Fruit fly (Drosophila melanogaster) whole organism, embryonic: ENCODE results near the gene CG7551.

Experiments used
- Aef1 ChIP-seq: fragments of 200-800 bp; sonication (Bioruptor generic); IDR thresholded peaks from 3 replicates; pipeline ENCODE4 v1.3.6; 2022; ENCODE audit warnings: missing biosample characterization, missing genetic modification characterization
- B-H1 ChIP-seq: fragments of 200-800 bp; sonication (Bioruptor generic); IDR thresholded peaks from 3 replicates; pipeline ENCODE4 v1.3.6; 2022; ENCODE audit warnings: missing biosample characterization, missing genetic modification characterization
- CG10959 ChIP-seq: fragments of 200-800 bp; sonication (Bioruptor generic); IDR thresholded peaks from 2 replicates; pipeline ENCODE4 v1.3.6; 2022; ENCODE audit warnings: missing biosample characterization, missing genetic modification characterization
- CG10979 ChIP-seq: fragments of 200-800 bp; sonication (Bioruptor generic); optimal IDR thresholded peaks from 2 replicates; lab custom pipeline; 2018; ENCODE audit warnings: missing biosample characterization, mild to moderate bottlenecking, missing genetic modification characterization, moderate library complexity
- CG11456 ChIP-seq: fragments of 200-800 bp; sonication (Bioruptor generic); IDR thresholded peaks from 3 replicates; pipeline ENCODE4 v1.3.6; 2022; ENCODE audit warnings: missing biosample characterization, missing genetic modification characterization
- CG12659 ChIP-seq: fragments of 200-800 bp; sonication (Bioruptor generic); optimal IDR thresholded peaks from 3 replicates; lab custom pipeline; 2017; ENCODE audit warnings: mild to moderate bottlenecking, missing biosample characterization, missing genetic modification reagents, missing genetic modification characterization
- CG15696 ChIP-seq: fragments of 200-800 bp; sonication (Bioruptor generic); optimal IDR thresholded peaks from 2 replicates; lab custom pipeline; 2019; ENCODE audit warnings: missing biosample characterization, mild to moderate bottlenecking, missing genetic modification characterization, moderate library complexity
- CG1647 ChIP-seq: fragments of 200-800 bp; sonication (Bioruptor generic); optimal IDR thresholded peaks from 3 replicates; lab custom pipeline; 2016; ENCODE audit warnings: missing biosample characterization, missing genetic modification characterization
- CG17612 ChIP-seq: fragments of 200-800 bp; sonication (Bioruptor generic); IDR thresholded peaks from 2 replicates; pipeline ENCODE4 v1.3.6; 2022; ENCODE audit warnings: missing biosample characterization, missing genetic modification characterization
- CG17829 ChIP-seq: fragments of 200-800 bp; optimal IDR thresholded peaks from 2 replicates; lab custom pipeline; 2019; ENCODE audit warnings: missing biosample characterization, mild to moderate bottlenecking, missing genetic modification characterization, moderate library complexity
- CG18011 ChIP-seq: fragments of 200-800 bp; sonication (Bioruptor generic); optimal IDR thresholded peaks from 2 replicates; lab custom pipeline; 2017; ENCODE audit warnings: missing biosample characterization, missing genetic modification characterization, mild to moderate bottlenecking, moderate library complexity, missing genotype
- CG18262 ChIP-seq: fragments of 200-800 bp; optimal IDR thresholded peaks from 3 replicates; lab custom pipeline; 2019; ENCODE audit warnings: missing biosample characterization, mild to moderate bottlenecking, missing genetic modification characterization, moderate library complexity
- CG30403 ChIP-seq: fragments of 200-800 bp; sonication (Bioruptor generic); optimal IDR thresholded peaks from 3 replicates; lab custom pipeline; 2016; ENCODE audit warnings: missing biosample characterization, missing genetic modification characterization
- CG32532 ChIP-seq: fragments of 200-800 bp; sonication (Bioruptor generic); IDR thresholded peaks from 2 replicates; pipeline ENCODE4 v1.3.6; 2022; ENCODE audit warnings: missing biosample characterization, missing genetic modification characterization
- CG4282 ChIP-seq: fragments of 200-800 bp; sonication (Bioruptor generic); optimal IDR thresholded peaks from 2 replicates; lab custom pipeline; 2016; ENCODE audit warnings: missing biosample characterization, missing genetic modification characterization
- CG5180 ChIP-seq: fragments of 200-800 bp; sonication (Bioruptor generic); optimal IDR thresholded peaks from 3 replicates; lab custom pipeline; 2017; ENCODE audit warnings: missing biosample characterization, missing genetic modification characterization, mild to moderate bottlenecking, moderate library complexity, missing genetic modification reagents
- CG6683 ChIP-seq: fragments of 200-800 bp; sonication (Bioruptor generic); optimal IDR thresholded peaks from 2 replicates; lab custom pipeline; 2017; ENCODE audit warnings: missing biosample characterization, mild to moderate bottlenecking, missing genetic modification characterization, missing genetic modification reagents
- CG6765 ChIP-seq: fragments of 200-800 bp; sonication (Bioruptor generic); optimal IDR thresholded peaks from 3 replicates; lab custom pipeline; 2017; ENCODE audit warnings: missing biosample characterization, mild to moderate bottlenecking, missing genetic modification characterization
- CG7556 ChIP-seq: fragments of 200-800 bp; sonication (Bioruptor generic); optimal IDR thresholded peaks from 2 replicates; lab custom pipeline; 2017; ENCODE audit warnings: missing biosample characterization, mild to moderate bottlenecking, missing genetic modification characterization
- CG7745 ChIP-seq: fragments of 200-800 bp; sonication (Bioruptor generic); optimal IDR thresholded peaks from 2 replicates; lab custom pipeline; 2018; ENCODE audit warnings: missing biosample characterization, mild to moderate bottlenecking, missing genetic modification characterization, moderate library complexity
- CG8281 ChIP-seq: fragments of 200-800 bp; sonication (Bioruptor generic); optimal IDR thresholded peaks from 2 replicates; lab custom pipeline; 2018; ENCODE audit warnings: missing biosample characterization, mild to moderate bottlenecking, missing genetic modification characterization, moderate library complexity
- CG8924 ChIP-seq: fragments of 200-800 bp; optimal IDR thresholded peaks from 3 replicates; lab custom pipeline; 2019; ENCODE audit warnings: missing biosample characterization, mild to moderate bottlenecking, missing genetic modification characterization, moderate library complexity
- Ets65A ChIP-seq: fragments of 200-800 bp; sonication (Bioruptor generic); peaks from one replicate; lab custom pipeline; 2016; ENCODE audit warnings: missing biosample characterization, missing genetic modification characterization
- Hand ChIP-seq: fragments of 200-800 bp; sonication (Bioruptor generic); optimal IDR thresholded peaks from 2 replicates; lab custom pipeline; 2017; ENCODE audit warnings: mild to moderate bottlenecking, missing biosample characterization, missing genetic modification reagents, missing genetic modification characterization
- HmgZ ChIP-seq: fragments of 200-800 bp; sonication (Bioruptor generic); optimal IDR thresholded peaks from 2 replicates; lab custom pipeline; 2018; ENCODE audit warnings: missing biosample characterization, mild to moderate bottlenecking, missing genetic modification characterization
- Hmr ChIP-seq: fragments of 200-800 bp; sonication (Bioruptor generic); optimal IDR thresholded peaks from 3 replicates; lab custom pipeline; 2017; ENCODE audit warnings: mild to moderate bottlenecking, missing biosample characterization, missing genetic modification reagents, missing genetic modification characterization
- Mad ChIP-seq: fragments of 200-800 bp; sonication (Bioruptor generic); optimal IDR thresholded peaks from 2 replicates; lab custom pipeline; 2016; ENCODE audit warnings: missing biosample characterization, missing genetic modification characterization
- Med ChIP-seq: fragments of 200-800 bp; sonication (Bioruptor generic); peaks from one replicate; lab custom pipeline; 2016; ENCODE audit warnings: missing biosample characterization, missing genetic modification characterization, mild to moderate bottlenecking, inconsistent platforms, moderate library complexity
- NC2α ChIP-seq: fragments of 200-800 bp; sonication (Bioruptor generic); optimal IDR thresholded peaks from 2 replicates; lab custom pipeline; 2016; ENCODE audit warnings: missing biosample characterization, missing genetic modification characterization
- Scr ChIP-seq: fragments of 200-800 bp; sonication (Bioruptor generic); IDR thresholded peaks from 2 replicates; pipeline ENCODE4 v1.3.6; 2022; ENCODE audit warnings: missing biosample characterization, missing genetic modification characterization; ENCODE audit not compliant: partially characterized antibody
- Sry-δ ChIP-seq: fragments of 200-800 bp; sonication (Bioruptor generic); optimal IDR thresholded peaks from 2 replicates; lab custom pipeline; 2016; ENCODE audit warnings: missing biosample characterization, missing genetic modification characterization
- ase ChIP-seq: fragments of 200-800 bp; sonication (Bioruptor generic); IDR thresholded peaks from 3 replicates; pipeline ENCODE4 v1.3.6; 2022; ENCODE audit warnings: missing biosample characterization, missing genetic modification characterization
- btn ChIP-seq: fragments of 200-800 bp; sonication (Bioruptor generic); optimal IDR thresholded peaks from 2 replicates; lab custom pipeline; 2016; ENCODE audit warnings: missing biosample characterization, missing genetic modification characterization
- cad ChIP-seq: fragments of >200 bp; optimal IDR thresholded peaks from 2 replicates; lab custom pipeline; 2017; ENCODE audit warnings: missing biosample characterization, missing genetic modification characterization
- dm ChIP-seq: fragments of 200-800 bp; sonication (Bioruptor generic); optimal IDR thresholded peaks from 3 replicates; lab custom pipeline; 2016; ENCODE audit warnings: missing biosample characterization, missing genetic modification characterization
- dysf ChIP-seq: fragments of 200-800 bp; sonication (Bioruptor generic); IDR thresholded peaks from 3 replicates; pipeline ENCODE4 v1.3.6; 2022; ENCODE audit warnings: missing biosample characterization, missing genetic modification characterization
- fu2 ChIP-seq: fragments of 200-800 bp; sonication (Bioruptor generic); optimal IDR thresholded peaks from 2 replicates; lab custom pipeline; 2016; ENCODE audit warnings: missing biosample characterization, missing genetic modification characterization
- inv ChIP-seq: fragments of 200-800 bp; sonication (Bioruptor generic); IDR thresholded peaks from 2 replicates; pipeline ENCODE4 v1.3.6; 2022; ENCODE audit warnings: missing biosample characterization, missing genetic modification characterization; ENCODE audit not compliant: partially characterized antibody
- ken ChIP-seq: fragments of 200-800 bp; sonication (Bioruptor generic); IDR thresholded peaks from 3 replicates; pipeline ENCODE4 v1.3.6; 2022; ENCODE audit warnings: missing biosample characterization, missing genetic modification characterization
- nau ChIP-seq: fragments of 200-800 bp; sonication (Bioruptor generic); optimal IDR thresholded peaks from 3 replicates; lab custom pipeline; 2017; ENCODE audit warnings: missing biosample characterization, mild to moderate bottlenecking, missing genetic modification characterization, missing genetic modification reagents
- org-1 ChIP-seq: fragments of 200-800 bp; sonication (Bioruptor generic); optimal IDR thresholded peaks from 2 replicates; lab custom pipeline; 2017; ENCODE audit warnings: missing biosample characterization, missing genetic modification characterization
- peb ChIP-seq: fragments of 200-800 bp; sonication (Bioruptor generic); IDR thresholded peaks from 2 replicates; pipeline ENCODE4 v1.3.6; 2022; ENCODE audit warnings: missing biosample characterization, missing genetic modification characterization
- repo ChIP-seq: fragments of 200-800 bp; sonication (Bioruptor generic); optimal IDR thresholded peaks from 2 replicates; lab custom pipeline; 2016; ENCODE audit warnings: missing biosample characterization, missing genetic modification characterization
- sd ChIP-seq: fragments of 200-800 bp; sonication (Bioruptor generic); optimal IDR thresholded peaks from 3 replicates; lab custom pipeline; 2018; ENCODE audit warnings: missing biosample characterization, mild to moderate bottlenecking, missing genetic modification characterization, moderate library complexity
- sisA ChIP-seq: fragments of 200-800 bp; sonication (Bioruptor generic); IDR thresholded peaks from 2 replicates; pipeline ENCODE4 v1.3.6; 2022; ENCODE audit warnings: missing biosample characterization, missing genetic modification characterization
- so ChIP-seq: fragments of 200-800 bp; sonication (Bioruptor generic); IDR thresholded peaks from 3 replicates; pipeline ENCODE4 v1.3.6; 2022; ENCODE audit warnings: missing biosample characterization, missing genetic modification characterization
- sr ChIP-seq: fragments of 200-800 bp; sonication (Bioruptor generic); IDR thresholded peaks from 3 replicates; pipeline ENCODE4 v1.3.6; 2022; ENCODE audit warnings: missing biosample characterization, missing genetic modification characterization
- sug ChIP-seq: fragments of 200-800 bp; optimal IDR thresholded peaks from 2 replicates; lab custom pipeline; 2019; ENCODE audit warnings: missing biosample characterization, mild to moderate bottlenecking, missing genetic modification characterization, moderate library complexity
- twi ChIP-seq: fragments of 200-800 bp; optimal IDR thresholded peaks from 2 replicates; lab custom pipeline; 2019; ENCODE audit warnings: missing biosample characterization, mild to moderate bottlenecking, missing genetic modification characterization, moderate library complexity
- tx ChIP-seq: fragments of 200-800 bp; sonication (Bioruptor generic); optimal IDR thresholded peaks from 2 replicates; lab custom pipeline; 2016; ENCODE audit warnings: missing biosample characterization, missing genetic modification characterization
- unc-4 ChIP-seq: fragments of 200-800 bp; sonication (Bioruptor generic); IDR thresholded peaks from 2 replicates; pipeline ENCODE4 v1.3.6; 2022; ENCODE audit warnings: missing biosample characterization, missing genetic modification characterization; ENCODE audit not compliant: partially characterized antibody
- wek ChIP-seq: fragments of 200-800 bp; sonication (Bioruptor generic); optimal IDR thresholded peaks from 3 replicates; lab custom pipeline; 2018; ENCODE audit warnings: missing biosample characterization, mild to moderate bottlenecking, missing genetic modification characterization, moderate library complexity

Gene CG7551

DNA sequence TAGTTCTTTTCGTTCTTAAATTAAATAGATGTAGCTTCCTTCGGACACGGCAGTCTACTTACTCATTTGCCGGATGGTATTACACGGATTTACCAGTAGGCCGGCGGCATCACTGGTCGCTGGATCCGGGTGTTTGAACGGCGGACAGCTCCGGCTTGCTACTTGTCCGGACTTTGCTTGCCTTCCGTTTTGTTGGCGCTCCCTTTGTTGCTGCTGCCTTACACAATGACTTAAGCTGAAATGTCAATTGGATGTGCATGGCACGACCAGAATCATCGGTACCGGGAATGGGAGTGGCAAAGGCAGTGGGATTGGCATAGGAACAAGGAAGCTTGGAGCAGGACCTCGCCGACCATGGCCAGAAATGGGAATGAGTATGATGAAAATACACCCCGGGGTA lies 22.0 kb downstream of the CG7551 start:
- no peak for TF ChIP-seq CG17829 (tag; lab: Kevin White, UChicago)
- TF ChIP-seq wek: no peak
- TF ChIP-seq NC2α (GFP tag; lab: Kevin White, UChicago): no peak
- TF ChIP-seq Ets65A (GFP tag; lab: Kevin White, UChicago): peak; percentile 80
- TF ChIP-seq CG7556 (GFP tag; lab: Kevin White, UChicago): no peak
- no peak for TF ChIP-seq inv (GFP tag; lab: Robert Waterston, UW)
- TF ChIP-seq fu2 (GFP tag; lab: Kevin White, UChicago): no peak
- TF ChIP-seq Scr (GFP tag; lab: Robert Waterston, UW): no peak
- TF ChIP-seq CG32532 (GFP tag; lab: Robert Waterston, UW): no peak
- TF ChIP-seq sr (GFP tag; lab: Robert Waterston, UW): 0 out of 3 replicates have a peak, but pooled peaks have one; percentile 4
- TF ChIP-seq CG11456 (GFP tag; lab: Robert Waterston, UW): 0 out of 3 replicates have a peak, but pooled peaks have one; percentile 13
- TF ChIP-seq CG15696 (tag; lab: Kevin White, UChicago): no peak
- no peak for TF ChIP-seq CG7745 (tag; lab: Kevin White, UChicago)
- no peak for TF ChIP-seq Sry-δ (GFP tag; lab: Kevin White, UChicago)
- no peak for TF ChIP-seq Hand (GFP tag; lab: Kevin White, UChicago)
- TF ChIP-seq CG1647 (GFP tag; lab: Kevin White, UChicago): no peak
- no peak for TF ChIP-seq ase
- no peak for TF ChIP-seq tx (GFP tag; lab: Kevin White, UChicago)
- no peak for TF ChIP-seq Mad (GFP tag; lab: Kevin White, UChicago)
- peak; percentile 53 for TF ChIP-seq Med
- TF ChIP-seq CG10959: no peak
- no peak for TF ChIP-seq twi (tag; lab: Kevin White, UChicago)
- TF ChIP-seq dysf: 0 out of 3 replicates have a peak, but pooled peaks have one; percentile 13
- no peak for TF ChIP-seq unc-4 (GFP tag; lab: Robert Waterston, UW)
- TF ChIP-seq CG12659: no peak
- no peak for TF ChIP-seq sd

DNA sequence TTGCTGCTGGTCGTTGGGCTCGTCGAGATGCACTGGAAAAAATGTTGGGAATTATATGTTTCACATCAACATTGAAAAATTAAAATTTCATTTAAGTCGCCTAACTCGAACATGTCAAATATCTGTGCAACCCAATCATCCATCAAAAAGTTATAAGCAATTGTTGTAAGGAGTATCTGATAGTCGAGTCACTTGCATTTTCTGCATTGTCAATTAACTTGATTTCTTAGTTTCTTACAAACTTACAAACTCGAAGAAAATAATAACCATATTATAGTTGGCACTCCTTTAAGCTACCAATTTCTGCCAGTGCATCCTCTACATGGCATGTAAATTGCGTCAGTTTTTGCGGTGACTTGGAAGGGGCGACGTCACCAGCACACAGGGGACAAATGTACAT lies 24.8 kb downstream of the CG7551 start:
- no peak for TF ChIP-seq CG8281 (tag; lab: Kevin White, UChicago)
- no peak for TF ChIP-seq so
- peak; percentile 37 for TF ChIP-seq nau (GFP tag; lab: Kevin White, UChicago)
- TF ChIP-seq ken: no peak
- peak; percentile 42 for TF ChIP-seq Hmr (GFP tag; lab: Kevin White, UChicago)
- no peak for TF ChIP-seq CG4282 (GFP tag; lab: Kevin White, UChicago)
- no peak for TF ChIP-seq CG18011 (GFP tag; lab: Kevin White, UChicago)
- no peak for TF ChIP-seq sr (GFP tag; lab: Robert Waterston, UW)
- no peak for TF ChIP-seq cad (GFP tag; lab: Kevin White, UChicago)
- TF ChIP-seq repo (GFP tag; lab: Kevin White, UChicago): no peak
- TF ChIP-seq Aef1: no peak
- peak; percentile 45 for TF ChIP-seq CG8924 (tag; lab: Kevin White, UChicago)
- peak; percentile 89 for TF ChIP-seq Med
- no peak for TF ChIP-seq peb (GFP tag; lab: Robert Waterston, UW)
- peak; percentile 29 for TF ChIP-seq btn
- TF ChIP-seq CG6765 (GFP tag; lab: Kevin White, UChicago): no peak
- peak; percentile 33 for TF ChIP-seq org-1
- TF ChIP-seq dm: no peak
- peak; percentile 70 for TF ChIP-seq CG18262 (tag; lab: Kevin White, UChicago)
- TF ChIP-seq B-H1: no peak
- peak; percentile 57 for TF ChIP-seq CG30403 (GFP tag; lab: Kevin White, UChicago)
- no peak for TF ChIP-seq CG17612
- TF ChIP-seq sisA (GFP tag; lab: Robert Waterston, UW): peak; percentile 45; the same call in 1 of the 2 replicates
- no peak for TF ChIP-seq CG5180 (GFP tag; lab: Kevin White, UChicago)
- TF ChIP-seq CG6683 (GFP tag; lab: Kevin White, UChicago): no peak
- peak; percentile 65 for TF ChIP-seq CG10979 (tag; lab: Kevin White, UChicago)
- no peak for TF ChIP-seq sug (tag; lab: Kevin White, UChicago)
- TF ChIP-seq HmgZ (tag; lab: Kevin White, UChicago): no peak
